Worm (Caenorhabditis elegans): ENCODE results near the gene C45G7.4.

The C45G7.4 gene

DNA sequence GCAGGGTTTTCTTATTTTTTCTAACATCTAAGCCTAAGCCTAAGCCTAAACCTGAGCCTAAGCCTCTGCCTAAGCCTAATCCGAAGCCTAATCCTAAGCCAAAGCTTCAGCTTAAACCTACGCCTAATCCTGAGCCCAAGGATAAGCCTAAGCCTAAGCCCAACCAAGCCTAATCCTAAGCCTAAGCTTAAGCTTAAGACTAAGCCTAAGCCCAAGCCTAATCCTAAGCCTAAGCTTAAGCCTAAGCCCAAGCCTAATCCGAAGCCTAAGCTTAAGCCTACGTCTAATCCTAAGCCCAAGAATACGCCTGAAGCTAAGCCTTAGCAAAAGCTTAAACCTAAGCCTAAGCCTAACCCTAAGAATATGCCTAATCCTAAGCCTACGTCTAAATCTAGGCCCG, 29.4 kb upstream of the C45G7.4 start:
- no peak for TF ChIP-seq nhr-25 (tag; optimal IDR thresholded peaks at IDR 0.05)
- TF ChIP-seq pqm-1 (tag; optimal IDR thresholded peaks at IDR 0.05), result no peak
- no peak for TF ChIP-seq daf-12 (tag; optimal IDR thresholded peaks at IDR 0.05)
- no peak for TF ChIP-seq unc-62 (GFP tag; optimal IDR thresholded peaks at IDR 0.05)
- no peak for TF ChIP-seq nfya-1 (tag; optimal IDR thresholded peaks at IDR 0.05; ENCODE audit: insufficient read depth)
- no peak for TF ChIP-seq mml-1 (tag; optimal IDR thresholded peaks at IDR 0.05)
- TF ChIP-seq ceh-16 (tag; optimal IDR thresholded peaks at IDR 0.05), result no peak
- TF ChIP-seq pha-4 (tag; optimal IDR thresholded peaks at IDR 0.05), result no peak
- no peak for TF ChIP-seq skn-1 (tag; optimal IDR thresholded peaks at IDR 0.05)
- no peak for TF ChIP-seq mdl-1 (tag; optimal IDR thresholded peaks at IDR 0.05)
- TF ChIP-seq egl-5 (tag; optimal IDR thresholded peaks at IDR 0.05), result no peak
- TF ChIP-seq tbx-2 (tag; optimal IDR thresholded peaks at IDR 0.05), result no peak
- TF ChIP-seq unc-39 (tag; optimal IDR thresholded peaks at IDR 0.05), result no peak

DNA sequence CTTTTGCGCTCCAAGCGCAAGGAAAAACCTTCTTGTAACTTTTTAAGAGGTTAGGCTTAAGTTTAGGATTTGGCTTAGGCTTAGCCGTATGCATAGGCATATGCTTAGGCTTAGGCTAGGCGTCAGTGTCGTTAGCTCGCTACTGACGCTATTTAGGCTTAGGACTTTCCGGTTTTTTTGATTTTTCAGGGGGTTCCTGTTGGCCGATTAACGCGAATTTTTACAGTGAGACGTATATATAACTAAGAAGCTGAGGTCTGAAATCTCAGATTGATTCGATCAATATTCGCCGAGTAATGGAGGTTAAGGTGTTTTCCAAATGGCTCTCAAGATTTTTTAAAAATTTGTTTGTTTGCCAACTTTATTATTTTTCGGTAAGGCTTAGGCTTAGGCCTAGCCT, 25.1 kb upstream of the C45G7.4 start:
- TF ChIP-seq lsy-12 (tag; optimal IDR thresholded peaks at IDR 0.05), result no peak
- TF ChIP-seq hmg-11 (tag; optimal IDR thresholded peaks at IDR 0.05), result no peak
- TF ChIP-seq nhr-12 (tag; optimal IDR thresholded peaks at IDR 0.05), result no peak
- TF ChIP-seq aly-2 (tag; optimal IDR thresholded peaks at IDR 0.05), result no peak
- TF ChIP-seq pqm-1 (tag; optimal IDR thresholded peaks at IDR 0.05), result no peak
- no peak for TF ChIP-seq fkh-10 (GFP tag; optimal IDR thresholded peaks at IDR 0.05)
- no peak for TF ChIP-seq ama-1 (optimal IDR thresholded peaks at IDR 0.05)
- no peak for TF ChIP-seq fos-1 (tag; optimal IDR thresholded peaks at IDR 0.05)
- no peak for TF ChIP-seq mml-1 (tag; optimal IDR thresholded peaks at IDR 0.05)
- TF ChIP-seq eor-1 (tag; optimal IDR thresholded peaks at IDR 0.05), result no peak
- no peak for TF ChIP-seq nhr-43 (tag; optimal IDR thresholded peaks at IDR 0.05; ENCODE audit: poor library complexity, severe bottlenecking)
- TF ChIP-seq elt-2 (tag; optimal IDR thresholded peaks at IDR 0.05), result no peak
- TF ChIP-seq unc-39 (tag; optimal IDR thresholded peaks at IDR 0.05), result no peak
- TF ChIP-seq ceh-82 (tag; optimal IDR thresholded peaks at IDR 0.05), result no peak
- no peak for TF ChIP-seq tbx-2 (tag; optimal IDR thresholded peaks at IDR 0.05)
- no peak for TF ChIP-seq nhr-11 (tag; optimal IDR thresholded peaks at IDR 0.05)
- TF ChIP-seq nfya-1 (tag; optimal IDR thresholded peaks at IDR 0.05; ENCODE audit: insufficient read depth), result no peak

DNA sequence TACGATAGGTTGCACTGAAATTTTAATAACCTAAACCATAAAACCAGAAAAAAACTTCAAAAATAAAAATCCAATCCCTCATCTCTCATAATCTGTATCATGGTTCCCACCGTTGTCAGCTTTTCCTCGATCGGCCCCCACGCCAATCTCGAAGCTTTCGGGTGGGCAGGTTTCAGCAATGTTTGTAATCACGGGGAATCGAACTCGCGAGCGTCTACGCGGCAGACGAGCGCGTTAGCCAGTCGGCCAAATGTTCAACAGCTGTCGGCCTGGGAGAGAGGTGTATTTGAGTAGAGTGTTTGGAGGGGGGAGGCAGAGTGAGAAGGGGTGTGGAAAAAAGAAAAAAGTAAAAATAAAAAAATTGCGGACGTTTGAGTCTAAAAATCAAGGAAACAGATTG, 24.4 kb upstream of the C45G7.4 start:
- peak; percentile 44 for TF ChIP-seq fos-1 (tag; optimal IDR thresholded peaks at IDR 0.05)
- peak; percentile 64 for TF ChIP-seq ama-1 (optimal IDR thresholded peaks at IDR 0.05)
- peak; percentile 58 for TF ChIP-seq pqm-1 (tag; optimal IDR thresholded peaks at IDR 0.05)
- no peak for TF ChIP-seq nhr-76 (tag; optimal IDR thresholded peaks at IDR 0.05)
- TF ChIP-seq ZK546.5 (tag; optimal IDR thresholded peaks at IDR 0.05), result no peak
- peak; percentile 15 for TF ChIP-seq egl-5 (tag; optimal IDR thresholded peaks at IDR 0.05)
- TF ChIP-seq egl-27 (tag; optimal IDR thresholded peaks at IDR 0.05), result peak; percentile 48
- TF ChIP-seq skn-1 (tag; optimal IDR thresholded peaks at IDR 0.05), result peak; percentile 85
- TF ChIP-seq nhr-237 (tag; optimal IDR thresholded peaks at IDR 0.05), result no peak
- TF ChIP-seq nhr-12 (tag; optimal IDR thresholded peaks at IDR 0.05), result no peak
- TF ChIP-seq ceh-28 (tag; optimal IDR thresholded peaks at IDR 0.05), result no peak
- no peak for TF ChIP-seq ceh-9 (tag; optimal IDR thresholded peaks at IDR 0.05)
- peak; percentile 43 for TF ChIP-seq jun-1 (tag; optimal IDR thresholded peaks at IDR 0.05)
- TF ChIP-seq elt-1 (tag; optimal IDR thresholded peaks at IDR 0.05), result peak; percentile 10
- peak; percentile 74 for TF ChIP-seq nhr-43 (tag; optimal IDR thresholded peaks at IDR 0.05; ENCODE audit: poor library complexity, severe bottlenecking)
- TF ChIP-seq snpc-4 (tag; optimal IDR thresholded peaks at IDR 0.05), result no peak
- TF ChIP-seq daf-12 (tag; optimal IDR thresholded peaks at IDR 0.05), result no peak
- TF ChIP-seq elt-3 (tag; optimal IDR thresholded peaks at IDR 0.05), result peak in 1 of 3 experiments; percentile 56
- TF ChIP-seq mml-1 (tag; optimal IDR thresholded peaks at IDR 0.05), result no peak
- TF ChIP-seq hmg-11 (tag; optimal IDR thresholded peaks at IDR 0.05), result peak; percentile 87
- no peak for TF ChIP-seq fkh-2 (tag; optimal IDR thresholded peaks at IDR 0.05)
- TF ChIP-seq zag-1 (tag; optimal IDR thresholded peaks at IDR 0.05), result no peak
- peak; percentile 93 for TF ChIP-seq lin-39 (tag; optimal IDR thresholded peaks at IDR 0.05)
- no peak for TF ChIP-seq nhr-28 (tag; optimal IDR thresholded peaks at IDR 0.05)
- TF ChIP-seq sea-2 (GFP tag; optimal IDR thresholded peaks at IDR 0.05), result no peak
- peak; percentile 73 for TF ChIP-seq pha-4 (tag; optimal IDR thresholded peaks at IDR 0.05)
- no peak for TF ChIP-seq aly-2 (tag; optimal IDR thresholded peaks at IDR 0.05)
- TF ChIP-seq unc-62 (GFP tag; optimal IDR thresholded peaks at IDR 0.05), result no peak
- peak; percentile 1 for TF ChIP-seq unc-39 (tag; optimal IDR thresholded peaks at IDR 0.05)
- TF ChIP-seq eor-1 (tag; optimal IDR thresholded peaks at IDR 0.05), result no peak
- TF ChIP-seq fkh-10 (GFP tag; optimal IDR thresholded peaks at IDR 0.05), result peak; percentile 19
- peak; percentile 66 for TF ChIP-seq nhr-25 (tag; optimal IDR thresholded peaks at IDR 0.05)
- TF ChIP-seq nhr-11 (tag; optimal IDR thresholded peaks at IDR 0.05), result peak; percentile 26
- peak; percentile 12 for TF ChIP-seq R02D3.7 (tag; optimal IDR thresholded peaks at IDR 0.05)
- TF ChIP-seq tbx-2 (tag; optimal IDR thresholded peaks at IDR 0.05), result peak; percentile 73
- TF ChIP-seq ceh-16 (tag; optimal IDR thresholded peaks at IDR 0.05), result no peak
- peak; percentile 46 for TF ChIP-seq elt-2 (tag; optimal IDR thresholded peaks at IDR 0.05)
- TF ChIP-seq nhr-67 (tag; optimal IDR thresholded peaks at IDR 0.05), result no peak
- TF ChIP-seq lsy-12 (tag; optimal IDR thresholded peaks at IDR 0.05), result peak; percentile 60
- TF ChIP-seq ceh-82 (tag; optimal IDR thresholded peaks at IDR 0.05), result peak; percentile 57
- no peak for TF ChIP-seq ztf-4 (tag; optimal IDR thresholded peaks at IDR 0.05)
- peak; percentile 57 for TF ChIP-seq lin-15B (tag; optimal IDR thresholded peaks at IDR 0.05)
- TF ChIP-seq nfya-1 (tag; optimal IDR thresholded peaks at IDR 0.05; ENCODE audit: insufficient read depth), result peak; percentile 89
- peak; percentile 30 for TF ChIP-seq nhr-23 (tag; optimal IDR thresholded peaks at IDR 0.05)
- no peak for TF ChIP-seq mdl-1 (tag; optimal IDR thresholded peaks at IDR 0.05)
- TF ChIP-seq ztf-11 (tag; optimal IDR thresholded peaks at IDR 0.05), result no peak
